Fruit fly (Drosophila melanogaster) whole organism, wandering third instar larva: ENCODE results near the gene VhaAC39-2.

Source experiments
- Abd-B ChIP-seq: fragments of >200 bp; optimal IDR thresholded peaks from 2 replicates; lab custom pipeline; 2017; ENCODE audit warnings: missing biosample characterization, missing genetic modification characterization
- CG9705 ChIP-seq: fragments of 200-800 bp; sonication (Bioruptor generic); optimal IDR thresholded peaks from 2 replicates; lab custom pipeline; 2018; ENCODE audit warnings: missing biosample characterization, mild to moderate bottlenecking, missing genetic modification characterization
- CrebA ChIP-seq: fragments of 200-800 bp; sonication (Bioruptor generic); optimal IDR thresholded peaks from 2 replicates; lab custom pipeline; 2016; ENCODE audit warnings: missing biosample characterization, mild to moderate bottlenecking, missing genetic modification characterization, borderline replicate concordance
- Dfd ChIP-seq: fragments of >200 bp; optimal IDR thresholded peaks from 2 replicates; lab custom pipeline; 2017; ENCODE audit warnings: missing biosample characterization, missing genetic modification characterization
- HLH106 ChIP-seq: fragments of 200-800 bp; optimal IDR thresholded peaks from 3 replicates; lab custom pipeline; 2019; ENCODE audit warnings: missing biosample characterization, mild to moderate bottlenecking, missing genetic modification characterization, moderate library complexity
- Hr78 ChIP-seq: fragments of >200 bp; optimal IDR thresholded peaks from 2 replicates; lab custom pipeline; 2017; ENCODE audit warnings: missing biosample characterization, missing genetic modification characterization
- Hr83 ChIP-seq: fragments of 200-300 bp; sonication (Bioruptor generic); optimal IDR thresholded peaks from 2 replicates; lab custom pipeline; 2016; ENCODE audit warnings: missing biosample characterization, mild to moderate bottlenecking, missing genetic modification characterization, moderate library complexity; ENCODE audit not compliant: poor library complexity, severe bottlenecking
- Jra ChIP-seq: sonication (Bioruptor generic); optimal IDR thresholded peaks from 2 replicates; lab custom pipeline; 2016; ENCODE audit warnings: missing biosample characterization, missing genetic modification characterization
- Myc ChIP-seq: fragments of >200 bp; optimal IDR thresholded peaks from 2 replicates; lab custom pipeline; 2017
- Rel ChIP-seq, 2 experiments: fragments of 200-800 bp; sonication (Bioruptor generic) in 1 of 2; optimal IDR thresholded peaks; 2 replicates in 1 of 2; 3 replicates in 1 of 2; lab custom pipeline; 2016 to 2019; ENCODE audit warnings: mild to moderate bottlenecking in 2 of 2, missing biosample characterization in 2 of 2, missing genetic modification characterization in 2 of 2, moderate library complexity in 1 of 2
- Vsx2 ChIP-seq: fragments of 200-300, 225-300 bp; sonication (Bioruptor generic); optimal IDR thresholded peaks from 2 replicates; lab custom pipeline; 2018; ENCODE audit warnings: missing biosample characterization, missing genetic modification characterization; ENCODE audit not compliant: partially characterized antibody
- br ChIP-seq: fragments of 200-800 bp; sonication (Bioruptor generic); optimal IDR thresholded peaks from 2 replicates; lab custom pipeline; 2016; ENCODE audit warnings: missing biosample characterization, missing genetic modification characterization
- dl ChIP-seq, 2 experiments: fragments of 175-275, 200-275 bp in 1 of 2; fragments of 200-275 bp in 1 of 2; sonication (Bioruptor generic); optimal IDR thresholded peaks; lab custom pipeline; 2018; ENCODE audit warnings: mild to moderate bottlenecking in 2 of 2, missing biosample characterization in 2 of 2, missing genetic modification characterization in 2 of 2, moderate library complexity in 2 of 2; ENCODE audit not compliant: partially characterized antibody in 2 of 2, insufficient read depth in 1 of 2
- dmrt93B ChIP-seq: fragments of 200-800 bp; sonication (Bioruptor generic); optimal IDR thresholded peaks from 2 replicates; lab custom pipeline; 2018; ENCODE audit warnings: missing biosample characterization, mild to moderate bottlenecking, missing genetic modification characterization
- ey ChIP-seq: fragments of 200-800 bp; sonication (Bioruptor generic); optimal IDR thresholded peaks from 2 replicates; lab custom pipeline; 2016; ENCODE audit warnings: missing biosample characterization, missing genetic modification characterization
- foxo ChIP-seq, 2 experiments: fragments of 200-800 bp; sonication (Bioruptor generic); optimal IDR thresholded peaks; 2 replicates in 1 of 2; 3 replicates in 1 of 2; lab custom pipeline; 2016 to 2017; ENCODE audit warnings: missing biosample characterization in 2 of 2, missing genetic modification characterization in 2 of 2
- fru ChIP-seq: fragments of 200-800 bp; sonication (Bioruptor generic); optimal IDR thresholded peaks from 3 replicates; lab custom pipeline; 2016; ENCODE audit warnings: missing biosample characterization, mild to moderate bottlenecking, missing genetic modification characterization
- h ChIP-seq: fragments of 200-800 bp; sonication (Bioruptor generic); optimal IDR thresholded peaks from 3 replicates; lab custom pipeline; 2016; ENCODE audit warnings: missing biosample characterization, mild to moderate bottlenecking, missing genetic modification characterization
- jim ChIP-seq: fragments of 175-275, 200-325 bp; sonication (Bioruptor generic); optimal IDR thresholded peaks from 2 replicates; lab custom pipeline; 2016; ENCODE audit warnings: missing biosample characterization, mild to moderate bottlenecking, missing genetic modification characterization
- lola ChIP-seq: fragments of >200 bp; optimal IDR thresholded peaks from 2 replicates; lab custom pipeline; 2017; ENCODE audit warnings: missing biosample characterization, missing genetic modification characterization
- psq ChIP-seq: fragments of 200-800 bp; sonication (Bioruptor generic); optimal IDR thresholded peaks from 3 replicates; lab custom pipeline; 2017; ENCODE audit warnings: missing biosample characterization, mild to moderate bottlenecking, missing genetic modification characterization, moderate library complexity
- rgr ChIP-seq: fragments of 200-800 bp; sonication (Bioruptor generic); optimal IDR thresholded peaks from 3 replicates; lab custom pipeline; 2016; ENCODE audit warnings: missing biosample characterization, mild to moderate bottlenecking, missing genetic modification characterization
- tai ChIP-seq: sonication (Bioruptor generic); optimal IDR thresholded peaks from 2 replicates; lab custom pipeline; 2016; ENCODE audit warnings: missing biosample characterization, missing genetic modification characterization
- usp ChIP-seq: fragments of >200 bp; optimal IDR thresholded peaks from 2 replicates; lab custom pipeline; 2017; ENCODE audit warnings: missing biosample characterization, missing genetic modification characterization
- woc ChIP-seq: sonication (Bioruptor generic); optimal IDR thresholded peaks from 2 replicates; lab custom pipeline; 2016; ENCODE audit warnings: missing biosample characterization, mild to moderate bottlenecking, missing genetic modification characterization

VhaAC39-2 gene

dm6 chr3R:23170335-23170734, 11.2 kb upstream of the VhaAC39-2 start:
- TF ChIP-seq CrebA (no peak), fru (GFP tag; lab: Kevin White, UChicago) (no peak), ey (GFP tag; lab: Kevin White, UChicago) (no peak), tai (GFP tag; lab: Kevin White, UChicago) (no peak), jim (no peak), Jra (GFP tag; lab: Kevin White, UChicago) (no peak), Hr78 (GFP tag; lab: Kevin White, UChicago) (no peak), usp (GFP tag; lab: Kevin White, UChicago) (no peak), CG9705 (GFP tag; lab: Kevin White, UChicago) (no peak), foxo (GFP tag; optimal IDR thresholded peaks at IDR 0.05; lab: Kevin White, UChicago) (no peak)

dm6 chr3R:23167507-23168324, 8.6 kb upstream of the VhaAC39-2 start, which contains the start of gene Irk1:
TSS of gene Irk1 (plus strand) at chr3R:23168317.
- TF ChIP-seq ey (GFP tag; lab: Kevin White, UChicago): peak; percentile 4
- TF ChIP-seq rgr (GFP tag; lab: Kevin White, UChicago): no peak
- TF ChIP-seq Jra (GFP tag; lab: Kevin White, UChicago): no peak
- no peak for TF ChIP-seq Vsx2 (GFP tag; lab: Kevin White, UChicago)
- peak in 1 of 2 experiments; percentile 26 for TF ChIP-seq foxo (GFP tag; optimal IDR thresholded peaks at IDR 0.05; lab: Kevin White, UChicago)
- no peak for TF ChIP-seq HLH106 (tag; lab: Kevin White, UChicago)
- peak; percentile 31 for TF ChIP-seq h (GFP tag; lab: Kevin White, UChicago)
- no peak for TF ChIP-seq CrebA
- peak; percentile 31 for TF ChIP-seq Dfd
- TF ChIP-seq br (GFP tag; lab: Kevin White, UChicago): no peak
- TF ChIP-seq, all 38 proteins: peak for 4

- TF ChIP-seq h (GFP tag; lab: Kevin White, UChicago): no peak
- peak; percentile 90 for TF ChIP-seq Vsx2 (GFP tag; lab: Kevin White, UChicago)
- TF ChIP-seq, all 38 proteins: peak for 1
Observed at dm6 chr3R:23164630-23165029, 5.5 kb upstream of the VhaAC39-2 start.

- no peak for TF ChIP-seq tai (GFP tag; lab: Kevin White, UChicago)
- TF ChIP-seq woc (GFP tag; lab: Kevin White, UChicago): no peak
- no peak for TF ChIP-seq Rel (GFP tag; optimal IDR thresholded peaks at IDR 0.05; lab: Kevin White, UChicago)
- no peak for TF ChIP-seq Rel (tag; optimal IDR thresholded peaks at IDR 0.05; lab: Kevin White, UChicago)
- no peak for TF ChIP-seq dmrt93B (GFP tag; lab: Kevin White, UChicago)
- no peak for TF ChIP-seq Myc
- peak; percentile 37 for TF ChIP-seq h (GFP tag; lab: Kevin White, UChicago)
- TF ChIP-seq, all 38 proteins: peak for 1
Observed at dm6 chr3R:23164134-23164533, 5.0 kb upstream of the VhaAC39-2 start.

dm6 chr3R:23161288-23161870, 2.3 kb upstream of the VhaAC39-2 start, which contains the start of gene CG13829:
TSS of gene CG13829 (minus strand) at chr3R:23161338.
- TF ChIP-seq Rel (GFP tag; optimal IDR thresholded peaks at IDR 0.05; lab: Kevin White, UChicago) (no peak), Rel (tag; optimal IDR thresholded peaks at IDR 0.05; lab: Kevin White, UChicago) (peak; percentile 91), Vsx2 (GFP tag; lab: Kevin White, UChicago) (peak; percentile 93), h (GFP tag; lab: Kevin White, UChicago) (peak; percentile 12), HLH106 (tag; lab: Kevin White, UChicago) (no peak), dl (GFP tag; optimal IDR thresholded peaks at IDR 0.05; lab: Kevin White, UChicago; ENCODE audit: insufficient read depth in 1 of 2, partially characterized antibody in 2 of 2) (no peak)

dm6 chr3R:23157664-23158151, 1.4 kb downstream of the VhaAC39-2 start, which contains the start of gene unk:
TSS of gene unk (minus strand) at chr3R:23157862.
- peak; percentile 9 for TF ChIP-seq Myc
- TF ChIP-seq foxo (GFP tag; optimal IDR thresholded peaks at IDR 0.05; lab: Kevin White, UChicago): no peak
- TF ChIP-seq Hr78 (GFP tag; lab: Kevin White, UChicago): no peak
- no peak for TF ChIP-seq Abd-B
- TF ChIP-seq h (GFP tag; lab: Kevin White, UChicago): peak; percentile 33
- no peak for TF ChIP-seq psq (GFP tag; lab: Kevin White, UChicago)
- TF ChIP-seq CrebA: no peak
- peak; percentile 37 for TF ChIP-seq Hr83
- TF ChIP-seq HLH106 (tag; lab: Kevin White, UChicago): peak; percentile 6
- no peak for TF ChIP-seq ey (GFP tag; lab: Kevin White, UChicago)
- no peak for TF ChIP-seq lola
